3 worm cellular contexts compared by ENCODE assay signal in genomic region chrII:6932978-6933377, ce11.
TF ChIP-seq lines count a peak whose summit lies in the region.

No protein-coding gene starts in this region.

TF ChIP-seq in whole organism, L3 larva, 47 proteins besides CTCF, POLR2A, EP300 and RAD21:
- TF ChIP-seq mml-1 (tag; optimal IDR thresholded peaks at IDR 0.05; lab: Kevin White, UChicago) = no peak
- TF ChIP-seq fkh-2 (tag; optimal IDR thresholded peaks at IDR 0.05; lab: Kevin White, UChicago) = no peak
- no peak for TF ChIP-seq mdl-1 (tag; optimal IDR thresholded peaks at IDR 0.05; lab: Kevin White, UChicago)
- TF ChIP-seq ceh-28 (tag; optimal IDR thresholded peaks at IDR 0.05; lab: Kevin White, UChicago) = peak; percentile 70
- no peak for TF ChIP-seq snpc-4 (tag; optimal IDR thresholded peaks at IDR 0.05; lab: Kevin White, UChicago)
- peak; percentile 13 for TF ChIP-seq pha-4 (tag; optimal IDR thresholded peaks at IDR 0.05; lab: Kevin White, UChicago)

TF ChIP-seq in whole organism, L4 larva, 104 proteins besides CTCF, POLR2A, EP300 and RAD21:
- TF ChIP-seq hlh-11 (tag; optimal IDR thresholded peaks at IDR 0.05; lab: Kevin White, UChicago) (no peak), php-3 (GFP tag; IDR thresholded peaks at IDR 0.05; lab: Robert Waterston, UW) (no peak), ztf-7 (tag; optimal IDR thresholded peaks at IDR 0.05; lab: Kevin White, UChicago) (no peak), dmd-6 (GFP tag; IDR thresholded peaks at IDR 0.05; lab: Robert Waterston, UW) (no peak), mdt-29 (GFP tag; IDR thresholded peaks at IDR 0.05; lab: Robert Waterston, UW) (no peak), daf-16 (GFP tag; optimal IDR thresholded peaks at IDR 0.05; lab: Kevin White, UChicago) (no peak), daf-16 (tag; optimal IDR thresholded peaks at IDR 0.05; lab: Kevin White, UChicago) (peak; percentile 40), tag-97 (GFP tag; IDR thresholded peaks at IDR 0.05; lab: Robert Waterston, UW) (no peak), cey-2 (tag; optimal IDR thresholded peaks at IDR 0.05; lab: Kevin White, UChicago; ENCODE audit: borderline replicate concordance, insufficient read depth) (no peak), pha-4 (GFP tag; IDR thresholded peaks at IDR 0.05; lab: Robert Waterston, UW) (no peak), pha-4 (tag; optimal IDR thresholded peaks at IDR 0.05; lab: Kevin White, UChicago) (no peak), lin-15B (tag; optimal IDR thresholded peaks at IDR 0.05; lab: Kevin White, UChicago) (no peak), lin-29 (GFP tag; IDR thresholded peaks at IDR 0.05; lab: Robert Waterston, UW) (no peak), mdl-1 (tag; optimal IDR thresholded peaks at IDR 0.05; lab: Kevin White, UChicago) (no peak), vab-7 (GFP tag; IDR thresholded peaks at IDR 0.05; lab: Robert Waterston, UW) (no peak), daf-12 (tag; optimal IDR thresholded peaks at IDR 0.05; lab: Kevin White, UChicago) (no peak), mes-2 (tag; optimal IDR thresholded peaks at IDR 0.05; lab: Kevin White, UChicago; ENCODE audit: poor library complexity, severe bottlenecking) (no peak), ceh-32 (tag; optimal IDR thresholded peaks at IDR 0.05; lab: Kevin White, UChicago; ENCODE audit: poor library complexity) (no peak), ceh-28 (tag; optimal IDR thresholded peaks at IDR 0.05; lab: Kevin White, UChicago) (peak; percentile 64), pqm-1 (tag; optimal IDR thresholded peaks at IDR 0.05; lab: Kevin White, UChicago) (no peak), set-16 (GFP tag; IDR thresholded peaks at IDR 0.05; lab: Robert Waterston, UW) (no peak), ama-1 (optimal IDR thresholded peaks at IDR 0.05; lab: Kevin White, UChicago) (no peak), zip-2 (tag; optimal IDR thresholded peaks at IDR 0.05; lab: Kevin White, UChicago) (no peak), zfp-3 (GFP tag; conservative IDR thresholded peaks at IDR 0.05; lab: Robert Waterston, UW) (no peak), egl-43 (GFP tag; IDR thresholded peaks at IDR 0.05; lab: Robert Waterston, UW) (no peak), zfp-2 (tag; optimal IDR thresholded peaks at IDR 0.05; lab: Kevin White, UChicago) (no peak), unc-62 (GFP tag; optimal IDR thresholded peaks at IDR 0.05 in 1 of 2; lab: Kevin White, UChicago) (peak in 1 of 2 experiments; percentile 37), unc-62 (tag; optimal IDR thresholded peaks at IDR 0.05; lab: Kevin White, UChicago) (no peak)
TF ChIP-seq in whole organism, L4 larva: peak in this region for 3.

TF ChIP-seq in whole organism, young adult, 124 proteins besides CTCF, POLR2A, EP300 and RAD21:
- no peak for TF ChIP-seq ztf-28 (GFP tag; IDR thresholded peaks at IDR 0.05; lab: Robert Waterston, UW)
- peak; percentile 11 for TF ChIP-seq nhr-80 (tag; optimal IDR thresholded peaks at IDR 0.05; lab: Kevin White, UChicago)
